Worm (Caenorhabditis elegans) whole organism, early embryonic: ENCODE data around the gene C10B5.1.

ENCODE experiments used
- B0310.2 ChIP-seq: sonication (generic microtip); optimal IDR thresholded peaks from 2 replicates; lab custom pipeline; 2016; ENCODE audit warnings: mild to moderate bottlenecking, missing genetic modification characterization, missing compliant biosample characterization
- F13C5.2 ChIP-seq: sonication (generic microtip); optimal IDR thresholded peaks from 2 replicates; lab custom pipeline; 2017; ENCODE audit warnings: mild to moderate bottlenecking, missing genetic modification characterization, inconsistent platforms, missing compliant biosample characterization
- aly-1 ChIP-seq: sonication (generic microtip); optimal IDR thresholded peaks from 2 replicates; lab custom pipeline; 2016; ENCODE audit warnings: missing genetic modification characterization, missing compliant biosample characterization
- ama-1 ChIP-seq: fragments of 150-350 bp; optimal IDR thresholded peaks from 2 replicates; lab custom pipeline; 2014
- ceh-13 ChIP-seq: fragments of 200-800 bp; sonication (Bioruptor generic); optimal IDR thresholded peaks from 2 replicates; lab custom pipeline; 2018; ENCODE audit warnings: mild to moderate bottlenecking, missing genetic modification characterization, missing compliant biosample characterization
- ceh-36 ChIP-seq: sonication (generic microtip); optimal IDR thresholded peaks from 2 replicates; lab custom pipeline; 2016; ENCODE audit warnings: missing genetic modification characterization, inconsistent platforms, missing compliant biosample characterization
- ets-7 ChIP-seq: sonication (generic microtip); optimal IDR thresholded peaks from 2 replicates; lab custom pipeline; 2016; ENCODE audit warnings: missing genotype, missing genetic modification characterization, missing compliant biosample characterization
- flt-1 ChIP-seq: fragments of 200-800 bp; sonication (Bioruptor generic); IDR thresholded peaks from 2 replicates; pipeline ENCODE4 v1.3.6; 2022; ENCODE audit warnings: missing genetic modification characterization, missing compliant biosample characterization
- hmbx-1 ChIP-seq: sonication (generic microtip); optimal IDR thresholded peaks from 2 replicates; lab custom pipeline; 2016; ENCODE audit warnings: mild to moderate bottlenecking, missing genetic modification characterization, missing compliant biosample characterization
- hmg-4 ChIP-seq: fragments of 200-800 bp; sonication (Bioruptor generic); optimal IDR thresholded peaks from 2 replicates; lab custom pipeline; 2018; ENCODE audit warnings: mild to moderate bottlenecking, missing genetic modification characterization, missing compliant biosample characterization
- hnd-1 ChIP-seq: sonication (generic microtip); optimal IDR thresholded peaks from 2 replicates; lab custom pipeline; 2016; ENCODE audit warnings: missing genetic modification characterization, missing compliant biosample characterization
- pes-1 ChIP-seq: fragments of 200-800 bp; sonication (Bioruptor generic); IDR thresholded peaks from 2 replicates; pipeline ENCODE4 v1.3.6; 2022; ENCODE audit warnings: missing genetic modification reagents, missing genetic modification characterization, missing compliant biosample characterization
- scrt-1 ChIP-seq: fragments of 200-800 bp; sonication (Bioruptor generic); IDR thresholded peaks from 2 replicates; pipeline ENCODE4 v1.3.6; 2022; ENCODE audit warnings: missing genetic modification characterization, missing compliant biosample characterization
- sea-1 ChIP-seq: fragments of 200-800 bp; sonication (Bioruptor generic); conservative IDR thresholded peaks from 2 replicates; pipeline ENCODE4 v1.3.6; 2022; ENCODE audit warnings: missing genetic modification characterization, missing compliant biosample characterization
- tbx-11 ChIP-seq: fragments of 200-800 bp; sonication (Bioruptor generic); IDR thresholded peaks from 2 replicates; pipeline ENCODE4 v1.3.6; 2022; ENCODE audit warnings: missing genetic modification characterization, missing compliant biosample characterization
- tbx-37 ChIP-seq: fragments of 200-800 bp; sonication (Bioruptor generic); conservative IDR thresholded peaks from 2 replicates; pipeline ENCODE4 v1.3.6; 2022; ENCODE audit warnings: missing genetic modification reagents, missing genetic modification characterization, missing compliant biosample characterization
- tra-4 ChIP-seq: sonication (generic microtip); optimal IDR thresholded peaks from 2 replicates; lab custom pipeline; 2017; ENCODE audit warnings: missing genetic modification characterization, missing compliant biosample characterization

Gene C10B5.1

DNA sequence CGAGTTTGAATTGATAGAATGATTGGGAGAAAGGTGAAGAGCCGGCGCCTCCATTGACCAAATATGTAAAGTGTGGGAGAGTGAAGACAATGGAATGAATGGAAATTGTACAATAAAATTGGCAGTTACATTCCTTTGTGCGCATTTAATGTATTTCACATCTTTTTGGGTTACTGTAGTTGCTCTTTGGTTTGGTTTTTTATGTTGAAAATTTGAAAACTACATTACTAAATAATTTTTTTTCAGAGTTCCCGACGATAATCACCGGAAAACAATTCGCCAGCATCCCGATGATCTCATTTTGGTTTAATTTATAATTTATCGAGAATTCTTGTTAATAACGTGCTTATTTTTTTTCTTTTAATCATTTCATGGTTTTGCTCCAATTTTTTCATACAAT lies at the start of gene C10B5.1:
C10B5.1 (plus strand) TSS at position 301 of the 400 bp plus-strand sequence.
- TF ChIP-seq scrt-1 (GFP tag; lab: Robert Waterston, UW) (no peak), hmbx-1 (tag; lab: Kevin White, UChicago) (no peak)

DNA sequence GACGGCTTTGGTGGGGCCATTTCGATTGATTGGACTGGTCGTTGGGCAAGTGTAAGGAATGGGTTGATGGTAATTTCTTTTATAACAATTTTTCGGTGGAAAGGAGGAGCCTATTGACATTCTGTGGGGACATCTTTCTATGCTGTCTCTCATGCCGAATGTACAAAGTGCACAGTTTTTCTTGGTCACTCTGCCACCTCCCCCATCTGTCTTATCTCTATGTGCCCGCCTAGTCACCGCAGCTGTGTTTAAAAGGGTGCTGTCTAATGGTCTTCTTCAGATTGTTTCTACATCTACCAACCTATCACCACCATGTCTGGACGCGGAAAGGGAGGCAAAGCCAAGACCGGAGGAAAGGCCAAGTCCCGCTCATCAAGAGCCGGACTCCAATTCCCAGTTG lies 48.0 kb upstream of the C10B5.1 start, which contains the start of the genes his-8 and his-7:
his-8 (minus strand) TSS at position 20 of the 400 bp plus-strand sequence.
his-7 (plus strand) TSS at position 313 of the 400 bp plus-strand sequence.
- peak; percentile 54; the same call in 1 of the 2 replicates for TF ChIP-seq sea-1 (GFP tag; lab: Robert Waterston, UW)
- TF ChIP-seq tbx-11 (GFP tag; lab: Robert Waterston, UW), result peak; percentile 14; the same call in 1 of the 2 replicates

DNA sequence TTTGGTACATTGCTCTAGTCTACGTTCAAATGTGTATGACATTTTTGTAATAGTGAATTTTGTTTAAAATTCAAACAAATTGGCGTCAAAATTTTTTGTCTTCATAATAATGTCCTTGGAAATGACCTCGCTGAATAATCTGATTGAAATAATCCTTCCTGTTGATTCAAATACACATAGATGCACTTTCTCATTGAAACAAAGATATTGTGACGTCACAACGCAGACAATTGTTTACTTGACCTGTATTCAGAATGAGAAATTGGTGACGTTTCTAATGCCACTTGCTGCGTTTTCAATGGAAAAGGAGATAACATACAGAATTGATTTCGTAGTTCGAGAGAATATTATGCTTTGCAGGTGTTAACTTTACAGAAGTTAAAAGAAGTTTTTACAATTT lies 47.1 kb upstream of the C10B5.1 start:
- TF ChIP-seq tbx-11 (GFP tag; lab: Robert Waterston, UW) (no peak), pes-1 (GFP tag; lab: Robert Waterston, UW) (no peak), sea-1 (GFP tag; lab: Robert Waterston, UW) (no peak), ets-7 (tag; lab: Kevin White, UChicago) (no peak), B0310.2 (tag; lab: Kevin White, UChicago) (no peak), ama-1 (lab: Kevin White, UChicago) (no peak), hmg-4 (GFP tag; lab: Kevin White, UChicago) (no peak), ceh-36 (tag; lab: Kevin White, UChicago) (no peak), hnd-1 (tag; lab: Kevin White, UChicago) (no peak), tbx-37 (no peak), ceh-13 (GFP tag; lab: Kevin White, UChicago) (no peak), scrt-1 (GFP tag; lab: Robert Waterston, UW) (no peak), F13C5.2 (tag; lab: Kevin White, UChicago) (no peak), flt-1 (GFP tag; lab: Robert Waterston, UW) (no peak), tra-4 (tag; lab: Kevin White, UChicago) (no peak)

DNA sequence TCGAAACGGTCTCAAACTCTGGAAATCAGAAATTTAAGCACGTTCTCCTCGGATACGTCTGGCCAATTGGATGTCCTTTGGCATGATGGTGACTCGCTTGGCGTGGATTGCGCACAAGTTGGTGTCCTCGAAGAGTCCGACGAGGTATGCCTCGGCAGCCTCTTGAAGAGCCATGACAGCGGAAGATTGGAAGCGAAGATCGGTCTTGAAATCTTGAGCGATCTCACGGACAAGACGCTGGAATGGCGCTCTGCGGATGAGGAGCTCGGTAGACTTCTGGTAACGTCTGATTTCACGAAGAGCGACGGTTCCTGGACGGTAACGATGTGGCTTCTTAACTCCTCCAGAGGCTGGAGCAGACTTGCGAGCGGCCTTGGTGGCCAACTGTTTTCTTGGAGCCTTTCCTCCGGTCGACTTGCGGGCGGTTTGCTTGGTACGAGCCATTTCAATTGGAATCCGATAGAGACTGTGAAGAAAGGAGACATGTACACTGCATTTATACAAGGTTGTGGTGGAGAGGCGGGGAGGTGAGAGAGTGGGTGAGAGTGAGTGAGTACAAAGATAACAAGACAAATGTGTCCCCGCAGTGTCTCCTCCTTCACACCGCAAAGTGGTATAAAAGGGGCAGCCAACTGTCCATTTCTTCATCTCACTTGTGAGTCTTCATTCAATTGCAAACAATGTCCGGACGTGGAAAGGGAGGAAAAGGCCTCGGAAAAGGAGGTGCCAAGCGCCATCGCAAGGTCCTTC lies 46.4 kb upstream of the C10B5.1 start, which contains the start of the genes his-6 and his-5:
his-6 (minus strand) TSS at position 444 of the 750 bp plus-strand sequence.
his-5 (plus strand) TSS at position 681 of the 750 bp plus-strand sequence.
- TF ChIP-seq tbx-37 (peak; percentile 63; the same call in 1 of the 2 replicates), sea-1 (GFP tag; lab: Robert Waterston, UW) (peak; percentile 75; the same call in 1 of the 2 replicates), pes-1 (GFP tag; lab: Robert Waterston, UW) (peak; percentile 70), scrt-1 (GFP tag; lab: Robert Waterston, UW) (0 out of 2 replicates have a peak, but pooled peaks have one; percentile 53), ama-1 (lab: Kevin White, UChicago) (peak; percentile 91), flt-1 (GFP tag; lab: Robert Waterston, UW) (peak; percentile 65; the same call in 1 of the 2 replicates), hmg-4 (GFP tag; lab: Kevin White, UChicago) (peak; percentile 42), tbx-11 (GFP tag; lab: Robert Waterston, UW) (peak; percentile 52; the same call in 1 of the 2 replicates)

DNA sequence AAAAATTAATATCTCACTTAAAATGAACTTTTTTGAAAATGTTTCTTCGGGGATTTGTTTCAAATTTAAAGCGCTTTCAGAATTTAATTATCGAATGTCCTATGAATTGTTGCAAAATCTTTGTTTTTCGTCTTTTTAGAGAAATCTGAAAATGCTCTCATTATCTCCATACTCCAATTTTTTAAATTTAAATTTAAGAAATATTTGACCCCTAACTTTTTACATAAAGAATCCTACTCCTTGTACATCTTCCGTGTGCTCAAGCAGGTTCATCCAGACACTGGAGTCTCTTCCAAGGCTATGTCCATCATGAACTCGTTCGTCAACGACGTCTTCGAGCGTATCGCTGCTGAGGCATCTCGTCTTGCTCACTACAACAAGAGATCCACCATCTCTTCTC lies 44.8 kb upstream of the C10B5.1 start, which contains the start of gene his-39:
his-39 (plus strand) TSS at position 301 of the 400 bp plus-strand sequence.
- TF ChIP-seq aly-1, result no peak
- TF ChIP-seq tbx-37, result no peak
- no peak for TF ChIP-seq hnd-1 (tag; lab: Kevin White, UChicago)
- TF ChIP-seq ets-7 (tag; lab: Kevin White, UChicago), result no peak
- no peak for TF ChIP-seq tra-4 (tag; lab: Kevin White, UChicago)
- no peak for TF ChIP-seq ceh-36 (tag; lab: Kevin White, UChicago)
- TF ChIP-seq sea-1 (GFP tag; lab: Robert Waterston, UW), result no peak
- no peak for TF ChIP-seq flt-1 (GFP tag; lab: Robert Waterston, UW)
- TF ChIP-seq ama-1 (lab: Kevin White, UChicago), result no peak

DNA sequence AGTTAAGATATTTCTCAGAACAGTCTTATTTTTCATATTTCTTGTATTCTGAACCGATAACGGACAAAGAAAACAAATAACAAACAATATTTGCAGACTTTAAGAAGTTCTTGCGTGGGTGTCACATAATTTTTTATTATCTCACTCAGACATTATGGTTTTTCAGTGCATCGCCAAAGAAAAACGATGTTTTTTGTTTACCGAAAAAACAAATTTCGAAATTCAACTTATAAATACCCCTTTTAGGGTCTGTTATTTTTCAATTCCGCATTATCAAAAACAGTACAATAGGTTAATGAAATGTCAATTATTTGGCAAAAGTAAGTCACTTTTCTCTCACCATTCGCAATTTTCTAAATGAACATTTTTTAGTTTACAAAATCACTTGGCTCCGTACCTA lies 44.0 kb upstream of the C10B5.1 start, which contains the start of gene otpl-4:
otpl-4 (plus strand) TSS at position 301 of the 400 bp plus-strand sequence.
- TF ChIP-seq sea-1 (GFP tag; lab: Robert Waterston, UW) (no peak), ceh-13 (GFP tag; lab: Kevin White, UChicago) (no peak), ets-7 (tag; lab: Kevin White, UChicago) (no peak), ceh-36 (tag; lab: Kevin White, UChicago) (no peak), hmg-4 (GFP tag; lab: Kevin White, UChicago) (no peak), tra-4 (tag; lab: Kevin White, UChicago) (no peak), tbx-11 (GFP tag; lab: Robert Waterston, UW) (no peak), flt-1 (GFP tag; lab: Robert Waterston, UW) (no peak), hnd-1 (tag; lab: Kevin White, UChicago) (no peak), aly-1 (no peak), B0310.2 (tag; lab: Kevin White, UChicago) (no peak), hmbx-1 (tag; lab: Kevin White, UChicago) (no peak)

DNA sequence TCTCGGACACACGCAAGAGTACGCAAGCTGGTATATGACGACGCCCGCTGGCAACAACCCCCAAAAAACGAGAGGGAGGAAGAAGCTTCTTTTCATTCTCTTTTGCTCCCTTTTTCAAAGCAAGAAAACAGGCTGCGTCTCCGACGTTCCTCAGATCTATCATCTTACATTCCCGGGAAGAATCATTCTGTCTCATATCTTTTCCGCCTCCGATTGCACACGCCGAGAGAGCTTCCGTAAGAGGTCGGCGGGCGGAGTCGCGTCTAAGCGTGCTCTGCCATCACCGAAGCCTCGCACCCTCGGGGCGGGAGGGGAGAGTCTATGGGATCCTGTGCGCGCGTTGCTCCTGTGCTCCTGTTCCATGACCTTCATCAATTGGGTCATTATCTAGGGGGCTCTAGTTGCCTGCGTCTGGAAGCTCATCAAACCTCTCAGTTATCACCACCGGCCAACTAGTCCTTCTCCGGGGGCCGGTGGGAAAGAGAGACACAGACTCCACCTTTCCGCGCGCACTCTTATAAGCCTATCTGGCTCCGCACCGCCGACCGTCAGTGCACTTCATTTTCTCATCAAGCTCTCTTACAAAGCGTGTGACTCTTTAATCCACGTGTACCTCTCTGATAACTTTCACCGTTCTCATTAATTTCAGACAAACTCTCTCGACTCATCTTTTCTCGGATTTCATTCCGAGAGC lies 35.4 kb upstream of the C10B5.1 start, which contains the start of the genes slc-17.8 and asns-1:
slc-17.8 (minus strand) TSS at position 51 of the 694 bp plus-strand sequence.
asns-1 (plus strand) TSS at position 644 of the 694 bp plus-strand sequence.
- TF ChIP-seq B0310.2 (tag; lab: Kevin White, UChicago), result no peak
- TF ChIP-seq sea-1 (GFP tag; lab: Robert Waterston, UW), result no peak
- no peak for TF ChIP-seq aly-1
- no peak for TF ChIP-seq tbx-37
- TF ChIP-seq tra-4 (tag; lab: Kevin White, UChicago), result no peak
- no peak for TF ChIP-seq F13C5.2 (tag; lab: Kevin White, UChicago)
- TF ChIP-seq ceh-13 (GFP tag; lab: Kevin White, UChicago), result no peak
- TF ChIP-seq ets-7 (tag; lab: Kevin White, UChicago), result no peak
- no peak for TF ChIP-seq ceh-36 (tag; lab: Kevin White, UChicago)
- TF ChIP-seq flt-1 (GFP tag; lab: Robert Waterston, UW), result no peak
- TF ChIP-seq hnd-1 (tag; lab: Kevin White, UChicago), result no peak
- no peak for TF ChIP-seq tbx-11 (GFP tag; lab: Robert Waterston, UW)
- no peak for TF ChIP-seq scrt-1 (GFP tag; lab: Robert Waterston, UW)
- no peak for TF ChIP-seq hmg-4 (GFP tag; lab: Kevin White, UChicago)
- TF ChIP-seq pes-1 (GFP tag; lab: Robert Waterston, UW), result no peak
- TF ChIP-seq ama-1 (lab: Kevin White, UChicago), result no peak
- no peak for TF ChIP-seq hmbx-1 (tag; lab: Kevin White, UChicago)
